Worm (Caenorhabditis elegans): ENCODE data around the gene T01C3.11.

DNA sequence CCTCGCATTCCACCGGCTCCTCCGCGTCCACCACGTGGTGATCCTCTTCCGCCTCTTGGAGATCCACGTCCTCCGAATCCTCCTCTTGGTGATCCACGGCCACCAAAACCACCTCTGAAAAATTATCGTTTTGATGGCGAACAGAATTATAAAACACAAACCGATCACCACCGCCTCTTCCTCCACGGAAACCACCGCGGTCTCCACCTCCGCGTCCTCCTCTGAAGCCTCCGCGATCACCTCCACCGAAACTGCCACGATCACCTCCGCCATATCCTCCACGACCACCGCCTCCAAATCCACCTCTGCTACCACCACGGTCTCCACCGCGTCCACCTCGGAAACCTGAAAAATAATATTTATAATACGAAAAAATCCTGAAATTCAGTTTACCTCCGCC lies 2.2 kb downstream of the T01C3.11 start:
- no peak for TF ChIP-seq nhr-11 (tag; optimal IDR thresholded peaks at IDR 0.05)
- TF ChIP-seq ceh-45 (GFP tag; IDR thresholded peaks at IDR 0.05), result no peak
- no peak for TF ChIP-seq dve-1 (tag; optimal IDR thresholded peaks at IDR 0.05)
- TF ChIP-seq unc-55 (GFP tag; optimal IDR thresholded peaks at IDR 0.05), result no peak
- TF ChIP-seq elt-4 (tag; optimal IDR thresholded peaks at IDR 0.05), result no peak
- TF ChIP-seq nfya-1 (tag; optimal IDR thresholded peaks at IDR 0.05), result no peak
- no peak for TF ChIP-seq ttx-3 (tag; optimal IDR thresholded peaks at IDR 0.05)
- TF ChIP-seq T23F11.4 (GFP tag; optimal IDR thresholded peaks at IDR 0.05), result no peak

Measured in whole organism, late embryonic.